Fruit fly (Drosophila melanogaster) ovary, adult (tissue): ENCODE results near the gene Prp18.

Source experiments
- CG17801 ChIP-seq: fragments of 200-800 bp; optimal IDR thresholded peaks from 2 replicates; lab custom pipeline; 2019; ENCODE audit warnings: missing biosample characterization, mild to moderate bottlenecking, missing genetic modification characterization, moderate library complexity; ENCODE audit not compliant: partially characterized antibody

The Prp18 gene

dm6 chr3R:18987428-18988416, 43.3 kb downstream of the Prp18 start:
- no peak for TF ChIP-seq CG17801 (GFP tag; lab: Kevin White, UChicago)

- no peak for TF ChIP-seq CG17801 (GFP tag; lab: Kevin White, UChicago)
Observed at dm6 chr3R:18986089-18986887, 44.8 kb downstream of the Prp18 start.

dm6 chr3R:18985114-18985785, 45.8 kb downstream of the Prp18 start:
- TF ChIP-seq CG17801 (GFP tag; lab: Kevin White, UChicago): peak; percentile 81

dm6 chr3R:18983614-18984185, 47.4 kb downstream of the Prp18 start, which contains the start of the genes snRNP-U1-C and gukh:
TSS of gene snRNP-U1-C (minus strand) at chr3R:18983650.
TSS of gene gukh (plus strand) at chr3R:18984025.
- TF ChIP-seq CG17801 (GFP tag; lab: Kevin White, UChicago): peak; percentile 83

- TF ChIP-seq CG17801 (GFP tag; lab: Kevin White, UChicago): peak; percentile 59
Observed at dm6 chr3R:18980863-18981536, 50.1 kb downstream of the Prp18 start, which contains the start of the genes dnk and Smu1. TSS of gene dnk (plus strand) at chr3R:18980995. TSS of gene Smu1 (minus strand) at chr3R:18981324.
